Worm (Caenorhabditis elegans) whole organism, late embryonic: ENCODE results near the gene skr-14.
A peak's percentile ranks its signal among the peaks of the same experiment; 100 is the strongest.

Experiments
- F13H6.1 ChIP-seq: sonication (generic microtip); optimal IDR thresholded peaks from 2 replicates; lab custom pipeline; 2016; ENCODE audit warnings: missing genetic modification characterization, missing compliant biosample characterization
- K02D7.2 ChIP-seq: sonication (generic microtip); optimal IDR thresholded peaks from 2 replicates; lab custom pipeline; 2017; ENCODE audit warnings: mild to moderate bottlenecking, missing genetic modification characterization, missing compliant biosample characterization
- T23F11.4 ChIP-seq: fragments of 200-800 bp; sonication (Bioruptor generic); optimal IDR thresholded peaks from 2 replicates; lab custom pipeline; 2018; ENCODE audit warnings: mild to moderate bottlenecking, missing genetic modification characterization, missing compliant biosample characterization
- ama-1 ChIP-seq: fragments of 150-350 bp; optimal IDR thresholded peaks from 2 replicates; lab custom pipeline; 2014
- ceh-2 ChIP-seq: sonication (generic microtip); optimal IDR thresholded peaks from 2 replicates; lab custom pipeline; 2016; ENCODE audit warnings: missing genotype, missing genetic modification characterization, missing compliant biosample characterization
- ceh-34 ChIP-seq: sonication (generic microtip); optimal IDR thresholded peaks from 2 replicates; lab custom pipeline; 2016; ENCODE audit warnings: mild to moderate bottlenecking, missing genetic modification characterization, missing compliant biosample characterization
- ceh-48 ChIP-seq: sonication (generic microtip); optimal IDR thresholded peaks from 2 replicates; lab custom pipeline; 2016; ENCODE audit warnings: missing genetic modification characterization, inconsistent platforms, missing compliant biosample characterization
- ceh-6 ChIP-seq: fragments of 200-800 bp; sonication (Bioruptor generic); optimal IDR thresholded peaks from 2 replicates; lab custom pipeline; 2018; ENCODE audit warnings: mild to moderate bottlenecking, missing genetic modification characterization, missing compliant biosample characterization
- che-1 ChIP-seq: sonication (generic microtip); optimal IDR thresholded peaks from 2 replicates; lab custom pipeline; 2016; ENCODE audit warnings: mild to moderate bottlenecking, missing genetic modification characterization, missing compliant biosample characterization
- dmd-4 ChIP-seq: sonication (generic microtip); optimal IDR thresholded peaks from 2 replicates; lab custom pipeline; 2016; ENCODE audit warnings: borderline replicate concordance, missing genetic modification characterization, missing compliant biosample characterization
- dve-1 ChIP-seq: sonication (generic microtip); optimal IDR thresholded peaks from 2 replicates; lab custom pipeline; 2017; ENCODE audit warnings: antibody characterized with exemption, mild to moderate bottlenecking, missing genetic modification characterization, missing compliant biosample characterization
- elt-2 ChIP-seq: sonication (generic microtip); optimal IDR thresholded peaks from 2 replicates; lab custom pipeline; 2016; ENCODE audit warnings: missing genetic modification reagents, missing genetic modification characterization, missing compliant biosample characterization
- elt-4 ChIP-seq: sonication (generic microtip); optimal IDR thresholded peaks from 2 replicates; lab custom pipeline; 2016; ENCODE audit warnings: missing genetic modification characterization, missing compliant biosample characterization
- ets-4 ChIP-seq: sonication (generic microtip); optimal IDR thresholded peaks from 2 replicates; lab custom pipeline; 2016; ENCODE audit warnings: missing genetic modification characterization, missing compliant biosample characterization
- fax-1 ChIP-seq: sonication (generic microtip); optimal IDR thresholded peaks from 2 replicates; lab custom pipeline; 2016; ENCODE audit warnings: missing genotype, missing genetic modification characterization, missing compliant biosample characterization
- fkh-10 ChIP-seq: fragments of 150-350 bp; optimal IDR thresholded peaks from 2 replicates; lab custom pipeline; 2014; ENCODE audit warnings: missing biosample characterization, missing genetic modification reagents, missing genetic modification characterization
- fkh-6 ChIP-seq: sonication (generic microtip); optimal IDR thresholded peaks from 2 replicates; lab custom pipeline; 2016; ENCODE audit warnings: missing genetic modification characterization, missing compliant biosample characterization
- hlh-15 ChIP-seq: sonication (generic microtip); optimal IDR thresholded peaks from 2 replicates; lab custom pipeline; 2016; ENCODE audit warnings: missing genetic modification characterization, missing compliant biosample characterization
- lin-11 ChIP-seq: fragments of 200-800 bp; sonication (Bioruptor generic); optimal IDR thresholded peaks from 2 replicates; lab custom pipeline; 2018; ENCODE audit warnings: mild to moderate bottlenecking, missing genetic modification characterization, missing compliant biosample characterization
- nfya-1 ChIP-seq: sonication (generic microtip); optimal IDR thresholded peaks from 2 replicates; lab custom pipeline; 2017; ENCODE audit warnings: missing genetic modification characterization, mild to moderate bottlenecking, missing compliant biosample characterization, antibody characterized with exemption, moderate library complexity
- odd-2 ChIP-seq: sonication (generic microtip); optimal IDR thresholded peaks from 2 replicates; lab custom pipeline; 2017; ENCODE audit warnings: antibody characterized with exemption, mild to moderate bottlenecking, missing genetic modification characterization, missing compliant biosample characterization
- pat-9 ChIP-seq: fragments of 200-800 bp; sonication (Bioruptor generic); optimal IDR thresholded peaks from 2 replicates; lab custom pipeline; 2018; ENCODE audit warnings: mild to moderate bottlenecking, missing genetic modification characterization, moderate library complexity, missing compliant biosample characterization
- pha-2 ChIP-seq: sonication (generic microtip); optimal IDR thresholded peaks from 2 replicates; lab custom pipeline; 2017; ENCODE audit warnings: mild to moderate bottlenecking, missing genetic modification characterization, missing compliant biosample characterization
- pha-4 ChIP-seq: fragments of 150-350 bp; optimal IDR thresholded peaks from 2 replicates; lab custom pipeline; 2018; ENCODE audit warnings: missing biosample characterization, missing genetic modification reagents, missing genetic modification characterization
- rnt-1 ChIP-seq: sonication (generic microtip); optimal IDR thresholded peaks from 2 replicates; lab custom pipeline; 2016; ENCODE audit warnings: missing genetic modification characterization, missing compliant biosample characterization
- tbx-7 ChIP-seq: sonication (generic microtip); optimal IDR thresholded peaks from 2 replicates; lab custom pipeline; 2016; ENCODE audit warnings: missing genotype, missing genetic modification characterization, missing compliant biosample characterization
- ttx-3 ChIP-seq: sonication (generic microtip); optimal IDR thresholded peaks from 2 replicates; lab custom pipeline; 2016; ENCODE audit warnings: missing genetic modification reagents, missing genetic modification characterization, missing compliant biosample characterization
- unc-3 ChIP-seq, 2 experiments: fragments of 200-800 bp in 1 of 2; sonication (Bioruptor generic) in 1 of 2; sonication (generic microtip) in 1 of 2; conservative IDR thresholded peaks in 1 of 2; optimal IDR thresholded peaks in 1 of 2; 2 replicates each; pipeline versions ENCODE4 v1.3.6 to Lab custom; 2016 to 2022; ENCODE audit warnings: missing compliant biosample characterization in 2 of 2, missing genetic modification characterization in 2 of 2, missing genetic modification reagents in 1 of 2
- unc-42 ChIP-seq: sonication (generic microtip); optimal IDR thresholded peaks from 2 replicates; lab custom pipeline; 2016; ENCODE audit warnings: missing genotype, missing genetic modification characterization, missing compliant biosample characterization
- unc-86 ChIP-seq: sonication (generic microtip); optimal IDR thresholded peaks from 2 replicates; lab custom pipeline; 2016; ENCODE audit warnings: missing genetic modification characterization, missing compliant biosample characterization
- zip-5 ChIP-seq: sonication (generic microtip); optimal IDR thresholded peaks from 2 replicates; lab custom pipeline; 2016; ENCODE audit warnings: missing genetic modification characterization, missing compliant biosample characterization
- ztf-16 ChIP-seq: sonication (generic microtip); optimal IDR thresholded peaks from 2 replicates; lab custom pipeline; 2017; ENCODE audit warnings: missing genetic modification characterization, missing compliant biosample characterization

Gene skr-14

DNA sequence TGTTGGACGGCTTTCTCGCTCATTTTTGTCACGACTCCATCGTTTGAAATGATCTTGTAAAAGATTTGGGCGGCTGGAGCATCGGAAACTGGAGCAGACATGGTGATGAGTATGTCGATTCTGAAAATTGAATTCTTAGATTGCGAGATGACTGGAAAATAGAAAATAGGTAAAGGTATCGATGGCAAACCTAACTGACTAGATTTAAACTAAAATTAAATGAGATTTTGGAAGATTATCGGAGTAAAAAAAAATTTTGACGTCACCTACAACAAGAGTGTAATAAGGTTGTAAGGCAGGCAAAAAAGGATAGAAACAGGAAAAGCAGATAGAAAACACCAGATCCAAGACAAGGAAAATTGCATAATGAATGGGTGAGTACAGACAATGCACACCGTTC lies at the start of gene skr-14:
TSS of gene skr-14 (minus strand) at position 101 of the 400 bp plus-strand sequence.
- TF ChIP-seq dve-1 (tag; lab: Kevin White, UChicago) (no peak), fkh-6 (no peak), hlh-15 (tag; lab: Kevin White, UChicago) (no peak), K02D7.2 (no peak), ceh-6 (GFP tag; lab: Kevin White, UChicago) (no peak), unc-86 (no peak), T23F11.4 (GFP tag; lab: Kevin White, UChicago) (no peak), fkh-10 (GFP tag; lab: Kevin White, UChicago) (no peak)

ce11 chrV:4471065-4471464 lies 49.7 kb upstream of the skr-14 start, which contains the start of gene T08H10.3:
Gene T08H10.3, plus strand, starts transcription at chrV:4471365.
- TF ChIP-seq ceh-48 (tag; lab: Kevin White, UChicago) (no peak), unc-3 (GFP tag; conservative IDR thresholded peaks at IDR 0.05; lab: Robert Waterston, UW) (no peak), unc-3 (tag; optimal IDR thresholded peaks at IDR 0.05; lab: Kevin White, UChicago) (no peak), pat-9 (tag; lab: Kevin White, UChicago) (no peak), ets-4 (no peak), ceh-6 (GFP tag; lab: Kevin White, UChicago) (no peak), F13H6.1 (tag; lab: Kevin White, UChicago) (no peak), tbx-7 (tag; lab: Kevin White, UChicago) (no peak), odd-2 (tag; lab: Kevin White, UChicago) (no peak)

DNA sequence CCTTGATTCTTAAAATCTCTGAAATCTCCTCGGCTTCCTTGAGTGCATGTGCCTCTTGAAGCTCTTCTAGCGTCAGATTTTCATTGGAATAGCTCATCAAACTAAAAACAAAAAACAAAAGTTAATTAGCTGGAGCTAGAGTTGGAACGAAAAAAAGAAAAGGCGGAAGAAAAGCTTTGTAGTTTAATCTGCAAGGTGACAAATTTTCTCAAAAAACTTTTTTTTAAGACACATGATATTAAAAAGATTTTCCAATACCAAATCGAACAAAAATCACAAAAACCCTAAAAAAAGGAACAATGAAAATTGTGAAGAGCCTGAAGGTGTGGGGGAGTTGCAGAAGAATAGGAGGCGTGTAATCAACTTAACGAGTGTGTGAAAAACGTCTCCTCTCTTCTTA lies 33.3 kb upstream of the skr-14 start, which contains the start of gene gnrr-5:
TSS of gene gnrr-5 (minus strand) at position 101 of the 400 bp plus-strand sequence.
- no peak for TF ChIP-seq ceh-34 (tag; lab: Kevin White, UChicago)
- no peak for TF ChIP-seq ama-1
- no peak for TF ChIP-seq dve-1 (tag; lab: Kevin White, UChicago)
- TF ChIP-seq dmd-4, result no peak
- TF ChIP-seq fax-1 (tag; lab: Kevin White, UChicago), result no peak
- TF ChIP-seq lin-11 (tag; lab: Kevin White, UChicago), result no peak
- no peak for TF ChIP-seq ztf-16 (tag; lab: Kevin White, UChicago)

DNA sequence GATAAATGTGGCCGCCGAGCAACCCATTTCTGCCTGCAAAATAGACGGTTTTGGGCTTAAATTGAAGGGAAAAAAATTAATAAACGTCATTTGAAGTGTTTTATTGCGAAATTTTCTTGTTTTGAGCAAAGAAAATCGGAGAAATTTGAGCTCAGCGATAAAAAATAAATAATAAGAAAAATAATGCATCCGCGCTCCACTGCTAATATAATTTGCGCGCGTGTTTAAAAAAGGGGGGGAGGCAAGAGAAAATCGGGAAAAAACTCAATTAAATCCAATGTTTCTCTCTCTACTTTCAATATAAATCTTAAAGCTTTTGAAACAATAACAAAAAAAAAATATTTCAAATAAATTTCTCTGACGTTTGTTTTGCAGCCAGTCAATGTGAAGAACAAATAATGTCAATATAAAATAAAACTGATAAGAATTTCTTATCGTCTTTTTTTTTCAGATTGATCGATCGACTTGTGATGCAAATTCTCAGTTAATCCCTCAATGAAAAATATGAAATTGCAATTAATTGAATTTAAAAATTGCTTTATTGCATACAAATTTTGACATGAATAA lies 29.2 kb upstream of the skr-14 start, which contains the start of gene rft-2:
TSS of gene rft-2 (minus strand) at position 41 of the 567 bp plus-strand sequence.
- TF ChIP-seq pat-9 (tag; lab: Kevin White, UChicago) (no peak), che-1 (tag; lab: Kevin White, UChicago) (no peak), hlh-15 (tag; lab: Kevin White, UChicago) (no peak), ama-1 (no peak), dmd-4 (no peak), rnt-1 (no peak), dve-1 (tag; lab: Kevin White, UChicago) (no peak), F13H6.1 (tag; lab: Kevin White, UChicago) (no peak), elt-4 (tag; lab: Kevin White, UChicago) (no peak), nfya-1 (tag; lab: Kevin White, UChicago) (peak; percentile 15), zip-5 (no peak), fax-1 (tag; lab: Kevin White, UChicago) (no peak), pha-4 (no peak), ceh-2 (tag; lab: Kevin White, UChicago) (peak; percentile 2), ceh-34 (tag; lab: Kevin White, UChicago) (peak; percentile 22), elt-2 (tag; lab: Kevin White, UChicago) (peak; percentile 70), unc-42 (tag; lab: Kevin White, UChicago) (peak; percentile 90)

DNA sequence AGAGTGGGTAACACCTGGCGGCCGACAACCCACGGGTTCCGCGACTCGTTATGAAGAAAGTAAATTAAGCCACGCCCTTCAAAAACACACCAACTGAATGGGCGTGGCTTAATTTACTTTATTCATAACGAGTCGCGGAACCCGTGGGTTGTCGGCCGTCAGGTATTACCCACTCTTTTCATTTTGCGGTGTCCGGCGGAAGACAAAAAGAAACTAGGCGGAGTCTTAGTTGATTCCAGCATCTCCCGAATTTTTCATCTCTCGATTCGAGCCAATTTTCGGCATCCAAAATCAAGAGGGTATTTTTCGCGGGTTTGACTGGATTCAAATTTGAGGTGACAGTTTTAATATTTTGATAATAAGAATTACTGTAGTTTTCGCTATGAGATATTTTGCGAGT lies 26.3 kb upstream of the skr-14 start:
- no peak for TF ChIP-seq elt-2 (tag; lab: Kevin White, UChicago)
- TF ChIP-seq pha-2, result no peak
- TF ChIP-seq ceh-34 (tag; lab: Kevin White, UChicago), result no peak
- no peak for TF ChIP-seq ama-1
- TF ChIP-seq ttx-3 (tag; lab: Kevin White, UChicago), result no peak
